Fruit fly (Drosophila melanogaster): ENCODE measurements around the gene CG14370.
A peak's percentile ranks its signal among the peaks of the same experiment; 100 is the strongest.

dm6 chr3R:13553152-13553874 lies 34.5 kb upstream of the CG14370 start:
- peak; percentile 13 for TF ChIP-seq Hr4 (GFP tag; optimal IDR thresholded peaks at IDR 0.05)
- TF ChIP-seq CG3032 (tag; optimal IDR thresholded peaks at IDR 0.05), result no peak
- TF ChIP-seq Met (GFP tag; optimal IDR thresholded peaks at IDR 0.05), result no peak
- no peak for TF ChIP-seq CG11902 (GFP tag; optimal IDR thresholded peaks at IDR 0.05)
- no peak for TF ChIP-seq fkh (GFP tag; optimal IDR thresholded peaks at IDR 0.05)

Data from whole organism, prepupa.